Fruit fly (Drosophila melanogaster) whole organism: Measurements from ENCODE around the gene CG14613.

Experiments
- CG8478 ChIP-seq: fragments of >200 bp; optimal IDR thresholded peaks from 2 replicates; lab custom pipeline; 2018; ENCODE audit warnings: inconsistent platforms
- Dll ChIP-seq: fragments of >200 bp; optimal IDR thresholded peaks from 2 replicates; lab custom pipeline; 2017
- EcR ChIP-seq, 2 experiments: fragments of >200 bp; optimal IDR thresholded peaks; 2 replicates each; lab custom pipeline; 2017; ENCODE audit warnings: missing biosample characterization in 2 of 2, missing genetic modification characterization in 2 of 2, missing genetic modification reagents in 2 of 2
- pan ChIP-seq: fragments of >200 bp; optimal IDR thresholded peaks from 2 replicates; lab custom pipeline; 2017
- psq ChIP-seq: fragments of >200 bp; optimal IDR thresholded peaks from 2 replicates; lab custom pipeline; 2017
- usp ChIP-seq: fragments of >200 bp; optimal IDR thresholded peaks from 2 replicates; lab custom pipeline; 2017; ENCODE audit warnings: missing biosample characterization, missing genetic modification characterization, mixed read lengths

Gene CG14613

dm6 chrX:22471819-22472218 lies at the start of gene CG14613:
Gene CG14613, minus strand, starts transcription at chrX:22472021.
- TF ChIP-seq Dll (lab: Kevin White, UChicago) (no peak), usp (GFP tag; lab: Kevin White, UChicago) (no peak), psq (lab: Kevin White, UChicago) (no peak), pan (lab: Kevin White, UChicago) (no peak), CG8478 (no peak), EcR (GFP tag; optimal IDR thresholded peaks at IDR 0.05; lab: Kevin White, UChicago) (no peak)

DNA sequence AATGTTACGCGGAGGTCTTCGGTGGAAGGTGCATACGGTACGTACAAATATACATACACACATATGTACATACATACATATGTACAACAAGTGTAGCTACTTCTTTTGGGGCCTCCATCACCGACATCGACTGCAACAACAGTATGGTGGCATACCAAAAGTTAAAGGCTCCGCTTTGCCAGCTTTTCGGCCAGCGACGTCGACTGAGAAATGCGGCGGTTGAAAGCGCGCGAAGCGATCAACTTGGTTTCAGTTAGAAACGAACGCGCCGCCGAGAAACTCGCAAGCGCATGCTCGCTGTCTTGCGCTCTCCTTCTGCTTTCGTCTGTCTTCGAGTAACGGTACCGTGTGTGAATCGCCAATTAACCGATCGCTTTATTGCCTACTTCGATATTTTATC lies 43.1 kb upstream of the CG14613 start, which contains the start of gene CG17600:
Gene CG17600 (plus strand): TSS at position 250 of the 400 bp plus-strand sequence.
- TF ChIP-seq usp (GFP tag; lab: Kevin White, UChicago) (no peak), pan (lab: Kevin White, UChicago) (no peak), CG8478 (no peak), EcR (GFP tag; optimal IDR thresholded peaks at IDR 0.05; lab: Kevin White, UChicago) (no peak), Dll (lab: Kevin White, UChicago) (no peak), psq (lab: Kevin White, UChicago) (no peak)

dm6 chrX:22512071-22512470 lies 40.2 kb upstream of the CG14613 start:
- TF ChIP-seq EcR (GFP tag; optimal IDR thresholded peaks at IDR 0.05; lab: Kevin White, UChicago) (no peak), pan (lab: Kevin White, UChicago) (no peak), psq (lab: Kevin White, UChicago) (no peak), CG8478 (no peak), Dll (lab: Kevin White, UChicago) (no peak), usp (GFP tag; lab: Kevin White, UChicago) (no peak)

DNA sequence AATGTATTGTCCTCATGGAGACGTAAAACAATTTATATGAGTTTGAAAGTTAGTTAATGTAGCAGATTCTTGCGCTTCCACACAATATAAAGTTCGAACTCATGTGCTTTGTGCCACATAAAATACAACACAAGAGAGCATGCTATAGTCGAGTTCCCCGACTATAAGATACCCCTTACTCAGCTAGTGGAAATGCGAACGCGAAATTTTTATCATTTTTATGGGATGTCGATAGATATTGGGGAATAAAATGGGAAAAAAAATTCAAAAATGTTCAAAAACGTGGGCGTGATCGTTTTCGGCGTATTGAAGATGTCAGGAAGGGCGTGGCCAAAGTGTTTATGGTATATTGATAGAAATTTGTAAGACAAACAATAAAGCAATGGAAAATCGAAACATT lies 39.0 kb upstream of the CG14613 start:
- no peak for TF ChIP-seq EcR (GFP tag; optimal IDR thresholded peaks at IDR 0.05; lab: Kevin White, UChicago)
- no peak for TF ChIP-seq Dll (lab: Kevin White, UChicago)
- TF ChIP-seq CG8478 = no peak
- TF ChIP-seq pan (lab: Kevin White, UChicago) = no peak
- no peak for TF ChIP-seq psq (lab: Kevin White, UChicago)
- no peak for TF ChIP-seq usp (GFP tag; lab: Kevin White, UChicago)

DNA sequence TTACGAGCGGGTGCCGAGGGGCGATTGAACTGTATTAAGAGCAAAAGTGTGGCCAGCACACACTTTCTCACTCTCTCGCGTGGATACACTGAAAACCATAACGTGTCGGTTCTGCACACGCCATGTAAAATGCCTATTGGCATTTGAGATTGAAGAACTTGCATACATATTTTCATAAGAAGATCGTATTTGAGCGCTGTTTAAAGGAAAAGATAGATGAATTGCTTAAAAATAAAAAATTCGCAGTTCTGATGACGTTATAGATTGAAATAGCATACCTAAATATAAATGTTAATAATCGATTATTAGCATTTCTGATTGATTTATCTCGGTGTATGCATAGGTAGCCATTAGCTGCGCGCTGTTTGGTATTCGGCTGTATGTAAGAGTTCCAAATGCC lies 37.3 kb upstream of the CG14613 start:
- no peak for TF ChIP-seq psq (lab: Kevin White, UChicago)
- TF ChIP-seq EcR (GFP tag; optimal IDR thresholded peaks at IDR 0.05; lab: Kevin White, UChicago) = no peak
- TF ChIP-seq CG8478 = no peak
- no peak for TF ChIP-seq usp (GFP tag; lab: Kevin White, UChicago)
- no peak for TF ChIP-seq pan (lab: Kevin White, UChicago)
- no peak for TF ChIP-seq Dll (lab: Kevin White, UChicago)

dm6 chrX:22502225-22502624 lies 30.4 kb upstream of the CG14613 start:
- TF ChIP-seq CG8478 (no peak), pan (lab: Kevin White, UChicago) (no peak), psq (lab: Kevin White, UChicago) (no peak), EcR (GFP tag; optimal IDR thresholded peaks at IDR 0.05; lab: Kevin White, UChicago) (no peak), Dll (lab: Kevin White, UChicago) (no peak), usp (GFP tag; lab: Kevin White, UChicago) (no peak)

- TF ChIP-seq usp (GFP tag; lab: Kevin White, UChicago) (no peak), Dll (lab: Kevin White, UChicago) (no peak), pan (lab: Kevin White, UChicago) (no peak), CG8478 (no peak), psq (lab: Kevin White, UChicago) (no peak), EcR (GFP tag; optimal IDR thresholded peaks at IDR 0.05; lab: Kevin White, UChicago) (no peak)
Observed at dm6 chrX:22499557-22499956, 27.7 kb upstream of the CG14613 start.

DNA sequence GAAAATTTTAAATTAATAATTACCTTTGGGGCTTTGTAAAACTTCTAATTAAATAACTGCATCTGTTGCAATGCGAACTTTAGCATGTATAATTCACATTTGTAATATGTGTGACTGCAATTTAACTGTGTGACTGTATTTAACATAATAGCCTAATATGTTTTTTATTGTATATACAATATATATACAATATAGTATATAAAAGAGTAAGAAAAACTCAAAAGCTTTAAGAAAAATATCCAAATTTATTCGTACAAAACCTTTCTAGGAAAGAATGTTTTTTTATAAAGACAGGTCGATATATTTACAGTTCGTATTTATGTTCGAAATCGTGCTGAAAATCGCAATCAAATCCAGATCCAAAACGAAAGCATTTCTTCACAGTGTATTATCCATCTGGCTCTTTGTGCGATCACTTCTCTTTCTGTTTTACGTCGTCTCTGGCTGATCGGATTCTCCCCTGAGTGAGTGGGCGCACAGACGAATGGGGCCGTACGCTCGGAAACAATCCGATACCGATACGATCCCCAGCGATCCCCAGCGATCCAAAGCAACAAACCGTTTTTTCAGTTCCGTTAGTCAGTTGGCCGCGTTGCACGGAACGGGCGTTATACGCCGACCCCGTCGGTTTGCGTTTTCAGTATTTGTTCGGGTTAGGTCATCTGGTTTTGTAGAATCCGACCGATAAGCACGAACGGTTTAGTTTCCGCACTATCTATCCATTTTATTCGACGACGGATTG lies 19.4 kb upstream of the CG14613 start:
- TF ChIP-seq EcR (GFP tag; optimal IDR thresholded peaks at IDR 0.05; lab: Kevin White, UChicago) (no peak), pan (lab: Kevin White, UChicago) (no peak), usp (GFP tag; lab: Kevin White, UChicago) (no peak), Dll (lab: Kevin White, UChicago) (no peak), CG8478 (no peak)

DNA sequence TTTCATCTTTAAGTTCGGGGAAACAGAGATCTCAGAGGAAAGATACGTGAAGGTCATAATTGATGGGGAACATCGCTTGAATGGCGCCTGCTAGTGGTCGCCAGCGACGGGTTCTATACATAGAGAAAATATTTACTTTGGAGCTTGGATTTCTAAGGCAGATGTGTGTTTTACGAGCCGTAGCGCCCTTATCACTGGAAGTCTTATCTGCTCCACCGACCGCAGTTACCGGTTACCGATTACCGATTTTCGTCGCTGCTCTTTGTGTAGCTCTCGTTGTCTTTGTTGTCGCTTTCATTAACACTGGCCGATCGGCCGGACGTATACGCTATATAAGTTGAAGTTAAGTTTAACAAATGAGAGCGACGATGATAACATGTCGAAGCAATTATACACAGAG lies 18.8 kb upstream of the CG14613 start:
- TF ChIP-seq EcR (GFP tag; optimal IDR thresholded peaks at IDR 0.05; lab: Kevin White, UChicago) = no peak
- no peak for TF ChIP-seq pan (lab: Kevin White, UChicago)
- TF ChIP-seq Dll (lab: Kevin White, UChicago) = no peak

dm6 chrX:22487667-22488593 lies 16.1 kb upstream of the CG14613 start:
- no peak for TF ChIP-seq CG8478
- TF ChIP-seq psq (lab: Kevin White, UChicago) = no peak
- no peak for TF ChIP-seq Dll (lab: Kevin White, UChicago)
- TF ChIP-seq usp (GFP tag; lab: Kevin White, UChicago) = no peak
- TF ChIP-seq EcR (GFP tag; optimal IDR thresholded peaks at IDR 0.05; lab: Kevin White, UChicago) = no peak
- TF ChIP-seq pan (lab: Kevin White, UChicago) = no peak

DNA sequence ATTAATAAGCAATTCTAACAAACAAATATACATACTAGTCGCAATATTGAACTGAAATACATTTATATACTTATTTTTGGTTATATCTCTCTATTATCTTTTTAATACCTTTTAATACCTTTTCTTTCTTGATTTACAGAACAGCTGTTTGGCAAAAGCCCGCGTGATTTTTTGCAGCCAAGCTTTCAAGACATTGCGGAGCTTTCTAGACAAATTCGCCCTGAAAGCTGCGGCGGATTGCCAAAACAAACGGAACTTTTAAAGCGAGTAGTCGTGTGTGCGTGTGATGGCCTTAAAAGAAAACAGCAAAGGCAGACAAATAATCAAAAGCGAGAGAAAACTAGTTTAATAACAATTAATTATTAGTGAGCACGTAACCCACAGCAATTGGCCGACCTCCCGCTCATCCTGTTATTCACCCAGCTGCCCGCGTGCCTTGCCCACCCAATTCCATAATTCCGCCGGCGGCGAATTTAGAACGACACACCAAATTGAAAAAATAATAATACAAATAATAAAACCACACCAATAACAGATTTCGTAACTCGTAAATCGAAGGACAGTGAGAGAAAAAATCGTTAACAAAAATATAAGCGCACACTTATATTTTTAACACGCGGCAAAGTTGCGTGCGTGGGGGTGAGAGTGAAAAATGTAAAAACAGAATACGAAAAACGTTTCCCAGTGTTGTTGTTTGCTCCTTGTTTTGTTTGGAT lies 15.3 kb upstream of the CG14613 start:
- TF ChIP-seq psq (lab: Kevin White, UChicago) = no peak
- no peak for TF ChIP-seq Dll (lab: Kevin White, UChicago)
- TF ChIP-seq EcR (GFP tag; optimal IDR thresholded peaks at IDR 0.05; lab: Kevin White, UChicago) = no peak
- TF ChIP-seq CG8478 = no peak
- TF ChIP-seq usp (GFP tag; lab: Kevin White, UChicago) = no peak
